Worm (Caenorhabditis elegans) whole organism, late embryonic: ENCODE data around the gene Y59A8B.21.
"Not testable (repeated sequence)": the region's sequence is repeated elsewhere in the genome, so short reads cannot be mapped to it uniquely, and the experiment has no call there.

Source experiments
- ama-1 ChIP-seq: fragments of 150-350 bp; optimal IDR thresholded peaks from 2 replicates; lab custom pipeline; 2014
- ceh-6 ChIP-seq: fragments of 200-800 bp; sonication (Bioruptor generic); optimal IDR thresholded peaks from 2 replicates; lab custom pipeline; 2018; ENCODE audit warnings: mild to moderate bottlenecking, missing genetic modification characterization, missing compliant biosample characterization

ce11 chrV:18006930-18007329 is 20.9 kb downstream of the Y59A8B.21 start, which contains the start of gene Y59A8B.19:
- not testable (repeated sequence) for TF ChIP-seq ceh-6; ama-1 (lab: Kevin White, UChicago)
